3 fruit fly cellular contexts compared by ENCODE assay signal in the genomic region with DNA sequence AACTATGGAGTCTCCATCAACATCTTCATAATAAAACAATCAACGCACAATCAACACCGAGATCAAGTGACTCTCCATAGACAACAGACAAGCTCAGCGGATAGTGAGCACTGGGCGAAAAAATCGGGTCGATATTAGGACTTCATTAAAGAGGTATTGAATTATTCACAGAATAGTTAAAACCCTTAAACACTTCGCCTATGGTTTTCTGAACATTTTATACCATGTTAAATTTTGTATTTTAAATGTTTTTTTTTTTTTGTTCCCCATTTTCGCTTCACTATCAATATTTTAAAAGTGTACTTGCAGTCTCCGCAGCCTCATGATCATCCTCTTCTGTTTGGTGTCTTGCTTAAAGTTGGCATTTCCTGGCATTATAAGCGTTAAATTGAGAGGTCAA.
TF ChIP-seq lines count a peak whose summit lies in the region.

No protein-coding gene starts in this region.

- TF ChIP-seq CTCF in whole organism, embryonic (GFP tag; optimal IDR thresholded peaks at IDR 0.05; lab: Kevin White, UChicago): no peak

TF ChIP-seq in whole organism, embryonic, 481 proteins besides CTCF, POLR2A, EP300 and RAD21 (continues in another document):
- TF ChIP-seq CG10366 (GFP tag; IDR thresholded peaks at IDR 0.05; lab: Robert Waterston, UW) (peak; percentile 14; the same call in 1 of the 2 replicates), gem (tag; optimal IDR thresholded peaks at IDR 0.05; lab: Kevin White, UChicago) (peak; percentile 22), Sox102F (GFP tag; optimal IDR thresholded peaks at IDR 0.05; lab: Kevin White, UChicago) (peak; percentile 53), bsh (GFP tag; optimal IDR thresholded peaks at IDR 0.05; lab: Kevin White, UChicago) (peak in 1 of 2 experiments; percentile 14), Awh (GFP tag; IDR thresholded peaks at IDR 0.05; lab: Robert Waterston, UW) (peak; percentile 39; the same call in 1 of the 2 replicates), sens (GFP tag; lab: Kevin White, UChicago) (peak; percentile 66), stc (GFP tag; IDR thresholded peaks at IDR 0.05; lab: Robert Waterston, UW) (0 out of 2 replicates have a peak, but pooled peaks have one; percentile 15), Hr51 (GFP tag; optimal IDR thresholded peaks at IDR 0.05; lab: Kevin White, UChicago) (peak in 1 of 2 experiments; percentile 52), luna (GFP tag; optimal IDR thresholded peaks at IDR 0.05; lab: Kevin White, UChicago) (no peak), CG11085 (GFP tag; IDR thresholded peaks at IDR 0.05; lab: Robert Waterston, UW) (no peak), CG12155 (GFP tag; optimal IDR thresholded peaks at IDR 0.05; lab: Kevin White, UChicago) (no peak), CG6683 (GFP tag; optimal IDR thresholded peaks at IDR 0.05; lab: Kevin White, UChicago) (no peak), knrl (GFP tag; IDR thresholded peaks at IDR 0.05; lab: Robert Waterston, UW; ENCODE audit: partially characterized antibody) (no peak), Ptx1 (GFP tag; IDR thresholded peaks at IDR 0.05; lab: Robert Waterston, UW) (peak; percentile 60), CG1647 (GFP tag; optimal IDR thresholded peaks at IDR 0.05; lab: Kevin White, UChicago) (no peak), CG4328 (GFP tag; optimal IDR thresholded peaks at IDR 0.05; lab: Kevin White, UChicago) (no peak), kay (GFP tag; optimal IDR thresholded peaks at IDR 0.05; lab: Kevin White, UChicago) (no peak), CG14441 (GFP tag; IDR thresholded peaks at IDR 0.05; lab: Robert Waterston, UW) (0 out of 2 replicates have a peak, but pooled peaks have one; percentile 34), CG8765 (GFP tag; IDR thresholded peaks at IDR 0.05; lab: Robert Waterston, UW) (no peak), crol (GFP tag; IDR thresholded peaks at IDR 0.05; lab: Robert Waterston, UW) (no peak), seq (GFP tag; IDR thresholded peaks at IDR 0.05; lab: Robert Waterston, UW) (peak; percentile 21; the same call in 1 of the 2 replicates), Aef1 (GFP tag; IDR thresholded peaks at IDR 0.05; lab: Robert Waterston, UW) (no peak), Dll (GFP tag; IDR thresholded peaks at IDR 0.05; lab: Robert Waterston, UW; ENCODE audit: partially characterized antibody) (no peak), CG11504 (tag; optimal IDR thresholded peaks at IDR 0.05; lab: Kevin White, UChicago) (peak; percentile 24), dmrt99B (tag; optimal IDR thresholded peaks at IDR 0.05; lab: Kevin White, UChicago) (peak; percentile 38), ttk (GFP tag; IDR thresholded peaks at IDR 0.05; lab: Robert Waterston, UW) (0 out of 2 replicates have a peak, but pooled peaks have one; percentile 16), wor (GFP tag; IDR thresholded peaks at IDR 0.05; lab: Robert Waterston, UW) (0 out of 2 replicates have a peak, but pooled peaks have one; percentile 15)

TF ChIP-seq in whole organism, prepupa, 60 proteins besides CTCF, POLR2A, EP300 and RAD21:
- TF ChIP-seq CG32006 (GFP tag; optimal IDR thresholded peaks at IDR 0.05; lab: Kevin White, UChicago): peak; percentile 52
- peak; percentile 30 for TF ChIP-seq achi (GFP tag; optimal IDR thresholded peaks at IDR 0.05; lab: Kevin White, UChicago)
- peak; percentile 2 for TF ChIP-seq net (GFP tag; optimal IDR thresholded peaks at IDR 0.05; lab: Kevin White, UChicago)
- no peak for TF ChIP-seq Hr39 (GFP tag; optimal IDR thresholded peaks at IDR 0.05; lab: Kevin White, UChicago)
- TF ChIP-seq pdm3 (GFP tag; optimal IDR thresholded peaks at IDR 0.05; lab: Kevin White, UChicago): peak; percentile 31
- no peak for TF ChIP-seq salr (GFP tag; optimal IDR thresholded peaks at IDR 0.05; lab: Kevin White, UChicago)
- peak; percentile 41 for TF ChIP-seq Hr4 (GFP tag; optimal IDR thresholded peaks at IDR 0.05; lab: Kevin White, UChicago)
- TF ChIP-seq acj6 (GFP tag; optimal IDR thresholded peaks at IDR 0.05; lab: Kevin White, UChicago): peak; percentile 7
- TF ChIP-seq CG15336 (GFP tag; IDR thresholded peaks at IDR 0.05; lab: Robert Waterston, UW): peak; percentile 40
- TF ChIP-seq Eip78C (GFP tag; lab: Kevin White, UChicago): peak; percentile 82
- no peak for TF ChIP-seq CG7368 (GFP tag; optimal IDR thresholded peaks at IDR 0.05; lab: Kevin White, UChicago)
- TF ChIP-seq CG6163 (GFP tag; IDR thresholded peaks at IDR 0.05; lab: Robert Waterston, UW): 0 out of 3 replicates have a peak, but pooled peaks have one; percentile 49
- TF ChIP-seq CG8119 (GFP tag; IDR thresholded peaks at IDR 0.05; lab: Robert Waterston, UW): peak; percentile 48; the same call in 2 of the 3 replicates

TF ChIP-seq in whole organism, pupa, 21 proteins besides CTCF, POLR2A, EP300 and RAD21:
- TF ChIP-seq CG17806 (tag; optimal IDR thresholded peaks at IDR 0.05; lab: Kevin White, UChicago): peak; percentile 10
- peak; percentile 8 for TF ChIP-seq CG8301 (tag; optimal IDR thresholded peaks at IDR 0.05; lab: Kevin White, UChicago)
- TF ChIP-seq EcR (GFP tag; optimal IDR thresholded peaks at IDR 0.05; lab: Kevin White, UChicago): no peak
- no peak for TF ChIP-seq CG8159 (tag; optimal IDR thresholded peaks at IDR 0.05; lab: Kevin White, UChicago)
- no peak for TF ChIP-seq CG34367 (tag; optimal IDR thresholded peaks at IDR 0.05; lab: Kevin White, UChicago)
- TF ChIP-seq fd96Ca (GFP tag; IDR thresholded peaks at IDR 0.05; lab: Robert Waterston, UW): 0 out of 3 replicates have a peak, but pooled peaks have one; percentile 21
- TF ChIP-seq CG9948 (tag; optimal IDR thresholded peaks at IDR 0.05; lab: Kevin White, UChicago): peak; percentile 22
- no peak for TF ChIP-seq D1 (tag; optimal IDR thresholded peaks at IDR 0.05; lab: Kevin White, UChicago)
- no peak for TF ChIP-seq CG32121 (GFP tag; IDR thresholded peaks at IDR 0.05; lab: Robert Waterston, UW)
- no peak for TF ChIP-seq rn (GFP tag; IDR thresholded peaks at IDR 0.05; lab: Robert Waterston, UW)
- no peak for TF ChIP-seq CG15710 (tag; optimal IDR thresholded peaks at IDR 0.05; lab: Kevin White, UChicago)
- TF ChIP-seq CG13204 (GFP tag; optimal IDR thresholded peaks at IDR 0.05; lab: Kevin White, UChicago): no peak
- TF ChIP-seq Pif1A (GFP tag; optimal IDR thresholded peaks at IDR 0.05; lab: Kevin White, UChicago): no peak
- no peak for TF ChIP-seq Ets98B (GFP tag; IDR thresholded peaks at IDR 0.05; lab: Robert Waterston, UW)
- peak; percentile 16 for TF ChIP-seq CG14655 (GFP tag; optimal IDR thresholded peaks at IDR 0.05; lab: Kevin White, UChicago)
- no peak for TF ChIP-seq Snoo (tag; optimal IDR thresholded peaks at IDR 0.05; lab: Kevin White, UChicago)
- 0 out of 3 replicates have a peak, but pooled peaks have one; percentile 23 for TF ChIP-seq CG4496 (GFP tag; IDR thresholded peaks at IDR 0.05; lab: Robert Waterston, UW)
- no peak for TF ChIP-seq CG12605 (GFP tag; IDR thresholded peaks at IDR 0.05; lab: Robert Waterston, UW)
- no peak for TF ChIP-seq Pif1B (GFP tag; optimal IDR thresholded peaks at IDR 0.05; lab: Kevin White, UChicago)
- TF ChIP-seq gl (tag; optimal IDR thresholded peaks at IDR 0.05; lab: Kevin White, UChicago): no peak
- TF ChIP-seq CG10348 (GFP tag; IDR thresholded peaks at IDR 0.05; lab: Robert Waterston, UW): no peak

Comparison
In these comparisons a context has a peak if more than half of its experiments do, and no peak if none do; other contexts are left out.
1. Of the 7 proteins assayed by ChIP-seq in both whole organism, embryonic and whole organism, prepupa: peak only in whole organism, embryonic: Sox102F; only in whole organism, prepupa: none; in both: none; in neither: 6.